Fruit fly (Drosophila melanogaster): ENCODE data around the gene kirre.

DNA sequence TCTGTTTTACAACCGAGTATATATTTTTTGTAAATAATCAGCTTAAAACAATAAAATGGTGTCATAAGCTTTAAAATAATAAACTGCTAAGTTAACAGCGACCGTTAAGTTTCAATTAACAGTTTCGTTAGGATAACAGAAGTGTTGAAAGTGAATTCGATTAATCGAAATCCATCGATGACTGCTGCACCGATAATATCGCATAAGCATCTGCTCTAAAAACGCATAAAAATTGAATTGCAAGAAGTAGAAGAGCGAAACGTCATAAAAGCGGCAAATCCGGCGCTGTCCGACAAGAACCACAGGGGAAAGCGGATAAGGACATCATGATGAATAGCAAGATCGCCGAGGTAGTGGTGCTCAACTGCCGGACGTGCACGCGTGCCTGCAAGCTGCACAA, 12.7 kb upstream of the kirre start, which contains the start of gene dwg:
- no peak for TF ChIP-seq CTCF (optimal IDR thresholded peaks at IDR 0.05)
- TF ChIP-seq CG8478 (optimal IDR thresholded peaks at IDR 0.05): no peak
